Fruit fly (Drosophila melanogaster): ENCODE data around the gene CTCF.

DNA sequence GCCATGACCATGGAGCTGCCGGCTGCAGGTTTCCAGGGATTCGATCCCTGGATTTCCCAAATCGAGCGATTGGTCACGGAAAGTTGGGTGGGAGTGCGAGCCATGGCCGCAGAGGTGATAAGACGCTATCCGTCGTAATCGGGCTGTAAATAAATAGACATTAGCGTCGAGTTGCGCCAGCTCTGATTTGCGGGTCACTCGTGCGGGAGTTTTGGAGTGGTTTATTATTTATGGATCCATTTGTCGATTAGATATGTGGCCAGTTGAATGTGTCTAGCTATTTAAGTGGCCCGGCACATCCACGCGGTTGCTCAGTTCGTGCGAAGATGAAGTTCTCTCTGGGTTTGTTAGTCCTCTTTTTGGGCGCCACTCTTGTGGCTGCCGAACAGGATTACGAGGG is 41.5 kb upstream of the CTCF start, which contains the start of gene CG8562:
- TF ChIP-seq Jra (GFP tag; optimal IDR thresholded peaks at IDR 0.05) (no peak), usp (GFP tag; optimal IDR thresholded peaks at IDR 0.05) (no peak), Hr78 (GFP tag; optimal IDR thresholded peaks at IDR 0.05) (no peak), h (GFP tag; optimal IDR thresholded peaks at IDR 0.05) (no peak), Mio (GFP tag; optimal IDR thresholded peaks at IDR 0.05) (no peak), Rel (GFP tag; optimal IDR thresholded peaks at IDR 0.05) (no peak), Rel (tag; optimal IDR thresholded peaks at IDR 0.05) (no peak), GATAd (GFP tag; optimal IDR thresholded peaks at IDR 0.05) (no peak), dmrt93B (GFP tag; optimal IDR thresholded peaks at IDR 0.05) (no peak), psq (GFP tag; optimal IDR thresholded peaks at IDR 0.05) (no peak)
